Worm (Caenorhabditis elegans): Measurements from ENCODE around the gene tdo-2.

DNA sequence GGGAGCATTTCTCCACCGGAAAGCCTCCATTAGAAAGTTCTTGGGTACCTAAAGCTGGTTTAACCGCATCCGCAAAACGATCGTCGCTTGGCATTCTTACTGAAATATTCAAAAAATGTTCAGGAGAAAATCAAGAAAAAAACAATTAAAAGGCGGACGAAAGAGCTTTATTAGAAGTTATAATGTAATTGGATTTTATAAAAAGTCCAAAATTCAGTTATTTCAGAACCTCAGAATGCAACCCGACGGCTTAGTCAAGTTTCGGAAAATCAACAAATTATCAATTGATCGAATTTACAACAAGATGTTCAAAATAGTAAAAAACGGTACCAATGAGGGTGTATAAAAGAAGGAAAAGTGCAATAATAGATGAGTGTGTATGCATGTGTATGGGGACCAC is 23.8 kb downstream of the tdo-2 start, which contains the start of gene pxl-1:
- TF ChIP-seq pha-4 (tag; optimal IDR thresholded peaks at IDR 0.05) (no peak), nhr-237 (tag; optimal IDR thresholded peaks at IDR 0.05) (no peak), sptf-1 (tag; optimal IDR thresholded peaks at IDR 0.05) (no peak), lin-13 (tag; optimal IDR thresholded peaks at IDR 0.05) (no peak), ceh-39 (tag; optimal IDR thresholded peaks at IDR 0.05) (no peak), lsy-2 (tag; optimal IDR thresholded peaks at IDR 0.05) (no peak), nhr-12 (tag; optimal IDR thresholded peaks at IDR 0.05) (no peak), blmp-1 (tag; optimal IDR thresholded peaks at IDR 0.05) (no peak), unc-39 (tag; optimal IDR thresholded peaks at IDR 0.05) (no peak), nhr-28 (tag; optimal IDR thresholded peaks at IDR 0.05) (no peak), elt-1 (tag; optimal IDR thresholded peaks at IDR 0.05; ENCODE audit: borderline replicate concordance, insufficient read depth) (no peak)

Data from whole organism, mixed stage, embryonic.